Worm (Caenorhabditis elegans) whole organism, mixed stage, embryonic: ENCODE measurements around the gene Y38E10A.35.

Experiments used
- M03D4.4 ChIP-seq: sonication (generic microtip); optimal IDR thresholded peaks from 2 replicates; lab custom pipeline; 2017; ENCODE audit warnings: mild to moderate bottlenecking, missing genetic modification characterization, missing compliant biosample characterization
- blmp-1 ChIP-seq: fragments of 150-350 bp; optimal IDR thresholded peaks from 2 replicates; lab custom pipeline; 2014; ENCODE audit warnings: missing biosample characterization, missing genetic modification characterization
- ceh-43 ChIP-seq: fragments of 200-800 bp; sonication (Bioruptor generic); optimal IDR thresholded peaks from 2 replicates; lab custom pipeline; 2018; ENCODE audit warnings: mild to moderate bottlenecking, missing genetic modification characterization, moderate library complexity, missing compliant biosample characterization
- ces-1 ChIP-seq: fragments of 150-350 bp; optimal IDR thresholded peaks from 2 replicates; lab custom pipeline; 2014; ENCODE audit warnings: missing biosample characterization, missing genetic modification reagents, missing genetic modification characterization
- hlh-1 ChIP-seq: fragments of 150-350 bp; optimal IDR thresholded peaks from 2 replicates; lab custom pipeline; 2014; ENCODE audit warnings: missing biosample characterization, missing genetic modification reagents, missing genetic modification characterization
- lin-13 ChIP-seq: fragments of 150-350 bp; optimal IDR thresholded peaks from 2 replicates; lab custom pipeline; 2014; ENCODE audit warnings: missing biosample characterization, missing genetic modification characterization
- pha-4 ChIP-seq: fragments of 150-350 bp; optimal IDR thresholded peaks from 2 replicates; lab custom pipeline; 2018; ENCODE audit warnings: missing biosample characterization, missing genetic modification reagents, missing genetic modification characterization
- unc-39 ChIP-seq: fragments of 150-350 bp; optimal IDR thresholded peaks from 2 replicates; lab custom pipeline; 2014; ENCODE audit warnings: missing biosample characterization, missing genetic modification characterization
- unc-62 ChIP-seq: fragments of 150-350 bp; optimal IDR thresholded peaks from 2 replicates; lab custom pipeline; 2014; ENCODE audit warnings: missing biosample characterization, missing genetic modification reagents, missing genetic modification characterization
- ztf-11 ChIP-seq: fragments of 150-350 bp; optimal IDR thresholded peaks from 2 replicates; lab custom pipeline; 2014; ENCODE audit warnings: missing biosample characterization, missing genetic modification characterization

DNA sequence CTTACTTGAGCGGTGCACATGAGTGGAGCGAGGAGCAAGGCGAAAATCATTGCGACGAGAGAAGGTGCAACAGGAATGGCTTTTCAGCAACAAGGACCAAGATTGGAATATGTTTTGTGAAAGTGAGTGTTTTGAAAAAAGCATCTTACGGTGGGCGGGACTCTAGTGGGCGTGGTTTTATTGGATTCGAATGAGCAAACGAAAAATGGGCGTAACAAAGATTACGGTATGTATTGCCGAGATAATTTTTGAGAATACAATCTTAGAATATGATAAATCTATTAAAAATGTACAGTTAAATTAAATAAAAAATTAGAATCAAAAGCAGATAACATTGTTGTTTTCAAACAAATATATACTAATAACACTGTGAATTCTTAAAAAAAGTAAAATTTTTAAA is 12.4 kb downstream of the Y38E10A.35 start, which contains the start of gene F49C5.12:
- TF ChIP-seq blmp-1 (tag; lab: Kevin White, UChicago), result no peak
- TF ChIP-seq ztf-11 (tag; lab: Kevin White, UChicago), result no peak
- TF ChIP-seq hlh-1 (tag; lab: Kevin White, UChicago), result no peak
- TF ChIP-seq unc-62 (GFP tag; lab: Kevin White, UChicago), result no peak
- TF ChIP-seq M03D4.4 (tag; lab: Kevin White, UChicago), result no peak
- TF ChIP-seq lin-13 (tag; lab: Kevin White, UChicago), result no peak
- no peak for TF ChIP-seq ces-1 (GFP tag; lab: Kevin White, UChicago)
- no peak for TF ChIP-seq unc-39 (tag; lab: Kevin White, UChicago)
- no peak for TF ChIP-seq pha-4
- TF ChIP-seq ceh-43 (GFP tag; lab: Kevin White, UChicago), result no peak
